Fruit fly (Drosophila melanogaster): ENCODE data around the gene CG3246.

Gene CG3246

dm6 chr2L:3449555-3450320 is 12.0 kb downstream of the CG3246 start, which contains the start of gene Snx1 (continued):
- TF ChIP-seq Dref (GFP tag; IDR thresholded peaks at IDR 0.05) (no peak), dmrt11E (tag; optimal IDR thresholded peaks at IDR 0.05) (no peak), run (tag; optimal IDR thresholded peaks at IDR 0.05) (no peak), dimm (GFP tag; IDR thresholded peaks at IDR 0.05) (no peak), CG3995 (GFP tag; optimal IDR thresholded peaks at IDR 0.05) (peak; percentile 92), CG7556 (GFP tag; optimal IDR thresholded peaks at IDR 0.05) (no peak), Sin3A (optimal IDR thresholded peaks at IDR 0.05) (no peak), inv (GFP tag; IDR thresholded peaks at IDR 0.05; ENCODE audit: partially characterized antibody) (no peak), Poxn (GFP tag; IDR thresholded peaks at IDR 0.05) (no peak), CG18599 (GFP tag; optimal IDR thresholded peaks at IDR 0.05) (no peak), Dip2 (GFP tag; IDR thresholded peaks at IDR 0.05) (no peak), trh (GFP tag; optimal IDR thresholded peaks at IDR 0.05) (no peak), CG43689 (GFP tag; IDR thresholded peaks at IDR 0.05) (no peak), Hr51 (GFP tag; optimal IDR thresholded peaks at IDR 0.05) (no peak), prd (optimal IDR thresholded peaks at IDR 0.05) (no peak), prd (GFP tag; IDR thresholded peaks at IDR 0.05) (no peak), stwl (tag; optimal IDR thresholded peaks at IDR 0.05) (peak; percentile 79), HLH4C (GFP tag; IDR thresholded peaks at IDR 0.05; ENCODE audit: partially characterized antibody) (no peak), gfzf (GFP tag; optimal IDR thresholded peaks at IDR 0.05) (peak; percentile 75), CG1233 (GFP tag; optimal IDR thresholded peaks at IDR 0.05) (no peak), CG18011 (GFP tag; optimal IDR thresholded peaks at IDR 0.05) (no peak), Adf1 (GFP tag; IDR thresholded peaks at IDR 0.05) (no peak), CG6813 (GFP tag; optimal IDR thresholded peaks at IDR 0.05) (no peak), CG34422 (GFP tag; IDR thresholded peaks at IDR 0.05) (peak; percentile 47; the same call in 1 of the 3 replicates), slou (GFP tag; optimal IDR thresholded peaks at IDR 0.05) (no peak), CG3407 (GFP tag; optimal IDR thresholded peaks at IDR 0.05) (no peak), CG14710 (tag; optimal IDR thresholded peaks at IDR 0.05) (no peak), CG13624 (GFP tag; optimal IDR thresholded peaks at IDR 0.05) (no peak), Dek (tag; optimal IDR thresholded peaks at IDR 0.05) (no peak), CG9932 (GFP tag; IDR thresholded peaks at IDR 0.05) (no peak), CG17186 (GFP tag; optimal IDR thresholded peaks at IDR 0.05) (no peak), CG12659 (GFP tag; optimal IDR thresholded peaks at IDR 0.05) (peak; percentile 49), Abd-B (GFP tag; optimal IDR thresholded peaks at IDR 0.05) (peak; percentile 35), CG4360 (GFP tag; IDR thresholded peaks at IDR 0.05) (no peak), wdn (GFP tag; IDR thresholded peaks at IDR 0.05) (no peak), CG4617 (GFP tag; optimal IDR thresholded peaks at IDR 0.05; ENCODE audit: borderline replicate concordance) (peak; percentile 35), CG8281 (tag; optimal IDR thresholded peaks at IDR 0.05) (no peak), sisA (GFP tag; IDR thresholded peaks at IDR 0.05) (no peak), ERR (GFP tag; optimal IDR thresholded peaks at IDR 0.05) (no peak), Doc2 (GFP tag; IDR thresholded peaks at IDR 0.05) (no peak), fd102C (GFP tag; optimal IDR thresholded peaks at IDR 0.05) (no peak), jumu (GFP tag; optimal IDR thresholded peaks at IDR 0.05) (no peak), CG6272 (GFP tag; IDR thresholded peaks at IDR 0.05) (no peak), Atf3 (GFP tag; optimal IDR thresholded peaks at IDR 0.05) (no peak), hbn (GFP tag; IDR thresholded peaks at IDR 0.05; ENCODE audit: partially characterized antibody) (no peak), Rfx (GFP tag; IDR thresholded peaks at IDR 0.05) (no peak), Hmx (GFP tag; optimal IDR thresholded peaks at IDR 0.05) (no peak), ranshi (GFP tag; IDR thresholded peaks at IDR 0.05) (no peak), D (optimal IDR thresholded peaks at IDR 0.05) (no peak), D (GFP tag; optimal IDR thresholded peaks at IDR 0.05) (no peak), Xbp1 (GFP tag; optimal IDR thresholded peaks at IDR 0.05) (no peak)
